Worm (Caenorhabditis elegans) whole organism, young adult: Measurements from ENCODE around the gene R53.8.

Experiments
- B0019.2 ChIP-seq: fragments of 200-800 bp; sonication (Bioruptor generic); conservative IDR thresholded peaks from 2 replicates; pipeline ENCODE4 v1.3.6; 2022; ENCODE audit warnings: missing genetic modification reagents, missing genetic modification characterization, missing compliant biosample characterization
- B0261.1 ChIP-seq: sonication (generic microtip); optimal IDR thresholded peaks from 2 replicates; lab custom pipeline; 2016; ENCODE audit warnings: mild to moderate bottlenecking, missing genetic modification characterization, moderate library complexity, missing compliant biosample characterization
- F10E7.11 ChIP-seq: sonication (generic microtip); optimal IDR thresholded peaks from 2 replicates; lab custom pipeline; 2017; ENCODE audit warnings: mild to moderate bottlenecking, missing genetic modification characterization, moderate library complexity, missing compliant biosample characterization
- F22D6.2 ChIP-seq: sonication (generic microtip); optimal IDR thresholded peaks from 2 replicates; lab custom pipeline; 2016; ENCODE audit warnings: mild to moderate bottlenecking, missing genetic modification characterization, missing compliant biosample characterization
- F37B4.10 ChIP-seq: fragments of 200-800 bp; sonication (Bioruptor generic); IDR thresholded peaks from 2 replicates; pipeline ENCODE4 v1.3.6; 2022; ENCODE audit warnings: missing genetic modification characterization, missing compliant biosample characterization
- K12H6.12 ChIP-seq: fragments of 200-800 bp; sonication (Bioruptor generic); optimal IDR thresholded peaks from 2 replicates; lab custom pipeline; 2018; ENCODE audit warnings: mild to moderate bottlenecking, missing genetic modification characterization, missing compliant biosample characterization
- T07F8.4 ChIP-seq: sonication (generic microtip); optimal IDR thresholded peaks from 2 replicates; lab custom pipeline; 2016; ENCODE audit warnings: mild to moderate bottlenecking, missing genetic modification characterization, moderate library complexity, missing compliant biosample characterization
- Y53G8AR.9 ChIP-seq: fragments of 200-800 bp; sonication (Bioruptor generic); conservative IDR thresholded peaks from 2 replicates; pipeline ENCODE4 v1.3.6; 2022; ENCODE audit warnings: missing genetic modification reagents, missing genetic modification characterization, missing compliant biosample characterization
- Y56A3A.18 ChIP-seq: fragments of 200-800 bp; sonication (Bioruptor generic); IDR thresholded peaks from 2 replicates; pipeline ENCODE4 v1.3.6; 2022; ENCODE audit warnings: missing genetic modification reagents, missing genetic modification characterization, missing compliant biosample characterization
- Y67H2A.10 ChIP-seq: fragments of 200-800 bp; sonication (Bioruptor generic); conservative IDR thresholded peaks from 2 replicates; pipeline ENCODE4 v1.3.6; 2022; ENCODE audit warnings: missing genetic modification reagents, missing genetic modification characterization, missing compliant biosample characterization
- ZK185.1 ChIP-seq: sonication (generic microtip); optimal IDR thresholded peaks from 2 replicates; lab custom pipeline; 2016; ENCODE audit warnings: mild to moderate bottlenecking, missing genetic modification characterization, missing compliant biosample characterization; ENCODE audit not compliant: poor library complexity, severe bottlenecking
- attf-5 ChIP-seq: fragments of 200-800 bp; sonication (Bioruptor generic); optimal IDR thresholded peaks from 2 replicates; lab custom pipeline; 2018; ENCODE audit warnings: mild to moderate bottlenecking, missing genetic modification characterization, missing compliant biosample characterization
- bed-1 ChIP-seq: fragments of 200-800 bp; sonication (Bioruptor generic); IDR thresholded peaks from 2 replicates; pipeline ENCODE4 v1.3.6; 2022; ENCODE audit warnings: missing genetic modification reagents, missing genetic modification characterization, missing compliant biosample characterization
- cebp-1 ChIP-seq, 2 experiments: fragments of 200-800 bp in 1 of 2; sonication (Bioruptor generic) in 1 of 2; sonication (generic microtip) in 1 of 2; IDR thresholded peaks in 1 of 2; optimal IDR thresholded peaks in 1 of 2; 2 replicates each; pipeline versions ENCODE4 v1.3.6 to Lab custom; 2017 to 2022; ENCODE audit warnings: missing compliant biosample characterization in 2 of 2, missing genetic modification characterization in 2 of 2, mild to moderate bottlenecking in 1 of 2, missing genetic modification reagents in 1 of 2, moderate library complexity in 1 of 2
- cebp-2 ChIP-seq: fragments of 200-800 bp; sonication (Bioruptor generic); IDR thresholded peaks from 2 replicates; pipeline ENCODE4 v1.3.6; 2022; ENCODE audit warnings: missing genetic modification characterization, missing compliant biosample characterization
- ceh-100 ChIP-seq: fragments of 200-800 bp; sonication (Bioruptor generic); IDR thresholded peaks from 2 replicates; pipeline ENCODE4 v1.3.6; 2022; ENCODE audit warnings: missing genetic modification reagents, missing genetic modification characterization, missing compliant biosample characterization
- ceh-79 ChIP-seq: sonication (generic microtip); optimal IDR thresholded peaks from 2 replicates; lab custom pipeline; 2017; ENCODE audit warnings: mild to moderate bottlenecking, missing genetic modification characterization, missing compliant biosample characterization
- ceh-91 ChIP-seq: fragments of 200-800 bp; sonication (Bioruptor generic); IDR thresholded peaks from 2 replicates; pipeline ENCODE4 v1.3.6; 2022; ENCODE audit warnings: missing genetic modification reagents, missing genetic modification characterization, missing compliant biosample characterization
- chd-7 ChIP-seq: sonication (generic microtip); optimal IDR thresholded peaks from 2 replicates; lab custom pipeline; 2016; ENCODE audit warnings: mild to moderate bottlenecking, missing genetic modification characterization, moderate library complexity, missing compliant biosample characterization
- egl-18 ChIP-seq: fragments of 200-800 bp; sonication (Bioruptor generic); IDR thresholded peaks from 2 replicates; pipeline ENCODE4 v1.3.6; 2022; ENCODE audit warnings: missing genetic modification reagents, missing genetic modification characterization, missing compliant biosample characterization
- gei-17 ChIP-seq: fragments of 200-800 bp; sonication (Bioruptor generic); optimal IDR thresholded peaks from 2 replicates; lab custom pipeline; 2018; ENCODE audit warnings: mild to moderate bottlenecking, missing genetic modification characterization, missing compliant biosample characterization
- hlh-12 ChIP-seq: sonication (generic microtip); optimal IDR thresholded peaks from 2 replicates; lab custom pipeline; 2016; ENCODE audit warnings: missing genetic modification characterization, missing compliant biosample characterization
- lir-1 ChIP-seq: fragments of 200-800 bp; sonication (Bioruptor generic); conservative IDR thresholded peaks from 2 replicates; pipeline ENCODE4 v1.3.6; 2022; ENCODE audit warnings: missing genetic modification reagents, missing genetic modification characterization, missing compliant biosample characterization
- madf-6 ChIP-seq: fragments of 200-800 bp; sonication (Bioruptor generic); IDR thresholded peaks from 2 replicates; pipeline ENCODE4 v1.3.6; 2022; ENCODE audit warnings: missing genetic modification reagents, missing genetic modification characterization, missing compliant biosample characterization
- mcd-1 ChIP-seq: fragments of 200-800 bp; sonication (Bioruptor generic); IDR thresholded peaks from 2 replicates; pipeline ENCODE4 v1.3.6; 2022; ENCODE audit warnings: missing genetic modification reagents, missing genetic modification characterization, missing compliant biosample characterization
- mes-4 ChIP-seq: sonication (generic microtip); optimal IDR thresholded peaks from 2 replicates; lab custom pipeline; 2016; ENCODE audit warnings: missing genotype, missing genetic modification characterization, missing compliant biosample characterization
- mxl-1 ChIP-seq: sonication (generic microtip); optimal IDR thresholded peaks from 2 replicates; lab custom pipeline; 2016; ENCODE audit warnings: missing genetic modification characterization, missing compliant biosample characterization
- nhr-120 ChIP-seq: fragments of 200-800 bp; sonication (Bioruptor generic); IDR thresholded peaks from 2 replicates; pipeline ENCODE4 v1.3.6; 2022; ENCODE audit warnings: missing genetic modification characterization, missing compliant biosample characterization
- nhr-80 ChIP-seq: sonication (generic microtip); optimal IDR thresholded peaks from 2 replicates; lab custom pipeline; 2016; ENCODE audit warnings: missing genetic modification characterization, missing compliant biosample characterization
- rec-8 ChIP-seq, 2 experiments: sonication (generic microtip); optimal IDR thresholded peaks; 2 replicates each; lab custom pipeline; 2016; ENCODE audit warnings: mild to moderate bottlenecking in 2 of 2, missing genetic modification characterization in 2 of 2, missing genetic modification reagents in 2 of 2, missing genotype in 2 of 2, missing biosample characterization in 1 of 2, missing compliant biosample characterization in 1 of 2, moderate library complexity in 1 of 2
- rpc-1 ChIP-seq, 2 experiments: fragments of 150-350 bp in 1 of 2; sonication (generic microtip) in 1 of 2; optimal IDR thresholded peaks; 2 replicates each; lab custom pipeline; 2014 to 2018; ENCODE audit warnings: missing biosample characterization in 1 of 2, missing genetic modification characterization in 1 of 2, missing genetic modification reagents in 1 of 2, missing genotype in 1 of 2
- snpc-1.3 ChIP-seq: sonication (generic microtip); optimal IDR thresholded peaks from 2 replicates; lab custom pipeline; 2017; ENCODE audit warnings: missing genetic modification characterization, mild to moderate bottlenecking, missing compliant biosample characterization, antibody characterized with exemption, moderate library complexity, missing genotype, missing genetic modification reagents; ENCODE audit not compliant: insufficient read depth
- unc-62 ChIP-seq: fragments of 150-350 bp; optimal IDR thresholded peaks from 2 replicates; lab custom pipeline; 2014; ENCODE audit warnings: missing biosample characterization, missing genetic modification reagents, missing genetic modification characterization
- zim-3 ChIP-seq: sonication (generic microtip); optimal IDR thresholded peaks from 2 replicates; lab custom pipeline; 2017; ENCODE audit warnings: mild to moderate bottlenecking, missing genetic modification characterization, moderate library complexity, missing compliant biosample characterization

R53.8 gene

ce11 chrII:10008552-10008951, 32.0 kb downstream of the R53.8 start:
- no peak for TF ChIP-seq mes-4 (tag; lab: Kevin White, UChicago)
- TF ChIP-seq zim-3 (tag; lab: Kevin White, UChicago): no peak
- TF ChIP-seq bed-1 (GFP tag; lab: Robert Waterston, UW): no peak
- TF ChIP-seq Y67H2A.10 (GFP tag; lab: Robert Waterston, UW): no peak
- TF ChIP-seq ceh-79 (tag; lab: Kevin White, UChicago): no peak
- no peak for TF ChIP-seq mcd-1 (GFP tag; lab: Robert Waterston, UW)

ce11 chrII:10010914-10011313, 34.4 kb downstream of the R53.8 start:
- TF ChIP-seq B0019.2 (no peak), unc-62 (GFP tag; lab: Kevin White, UChicago) (no peak), B0261.1 (no peak), ceh-100 (GFP tag; lab: Robert Waterston, UW) (no peak), T07F8.4 (tag; lab: Kevin White, UChicago) (no peak), Y53G8AR.9 (GFP tag; lab: Robert Waterston, UW) (no peak), ZK185.1 (tag; lab: Kevin White, UChicago) (no peak), F37B4.10 (no peak)

- TF ChIP-seq hlh-12 (tag; lab: Kevin White, UChicago) (no peak), nhr-80 (no peak), Y53G8AR.9 (GFP tag; lab: Robert Waterston, UW) (no peak)
Observed at ce11 chrII:10011733-10012132, 35.2 kb downstream of the R53.8 start.

- TF ChIP-seq cebp-1 (GFP tag; IDR thresholded peaks at IDR 0.05; lab: Robert Waterston, UW) (no peak), cebp-1 (tag; optimal IDR thresholded peaks at IDR 0.05; lab: Kevin White, UChicago) (peak; percentile 5), K12H6.12 (no peak), Y56A3A.18 (GFP tag; lab: Robert Waterston, UW) (0 out of 2 replicates have a peak, but pooled peaks have one; percentile 16)
Observed at ce11 chrII:10012490-10012889, 36.0 kb downstream of the R53.8 start.

- TF ChIP-seq madf-6 (no peak), gei-17 (GFP tag; lab: Kevin White, UChicago) (no peak), attf-5 (GFP tag; lab: Kevin White, UChicago) (no peak), rpc-1 (optimal IDR thresholded peaks at IDR 0.05; lab: Kevin White, UChicago) (no peak), rpc-1 (tag; optimal IDR thresholded peaks at IDR 0.05; lab: Kevin White, UChicago) (no peak), nhr-120 (no peak), mxl-1 (tag; lab: Kevin White, UChicago) (no peak), snpc-1.3 (tag; lab: Kevin White, UChicago) (no peak), lir-1 (no peak), ceh-100 (GFP tag; lab: Robert Waterston, UW) (no peak), egl-18 (GFP tag; lab: Robert Waterston, UW) (no peak), Y67H2A.10 (GFP tag; lab: Robert Waterston, UW) (no peak), cebp-2 (GFP tag; lab: Robert Waterston, UW) (no peak), rec-8 (tag; optimal IDR thresholded peaks at IDR 0.05; lab: Kevin White, UChicago) (no peak), ceh-91 (GFP tag; lab: Robert Waterston, UW) (no peak), chd-7 (no peak), F10E7.11 (tag; lab: Kevin White, UChicago) (no peak), F22D6.2 (tag; lab: Kevin White, UChicago) (no peak)
Observed at ce11 chrII:10014384-10014783, 37.9 kb downstream of the R53.8 start.
